Worm (Caenorhabditis elegans) whole organism, early embryonic: ENCODE results near the gene R07E4.1.

Experiments
- B0310.2 ChIP-seq: sonication (generic microtip); optimal IDR thresholded peaks from 2 replicates; lab custom pipeline; 2016; ENCODE audit warnings: mild to moderate bottlenecking, missing genetic modification characterization, missing compliant biosample characterization
- F13C5.2 ChIP-seq: sonication (generic microtip); optimal IDR thresholded peaks from 2 replicates; lab custom pipeline; 2017; ENCODE audit warnings: mild to moderate bottlenecking, missing genetic modification characterization, inconsistent platforms, missing compliant biosample characterization
- aly-1 ChIP-seq: sonication (generic microtip); optimal IDR thresholded peaks from 2 replicates; lab custom pipeline; 2016; ENCODE audit warnings: missing genetic modification characterization, missing compliant biosample characterization
- ama-1 ChIP-seq: fragments of 150-350 bp; optimal IDR thresholded peaks from 2 replicates; lab custom pipeline; 2014
- ceh-13 ChIP-seq: fragments of 200-800 bp; sonication (Bioruptor generic); optimal IDR thresholded peaks from 2 replicates; lab custom pipeline; 2018; ENCODE audit warnings: mild to moderate bottlenecking, missing genetic modification characterization, missing compliant biosample characterization
- ceh-36 ChIP-seq: sonication (generic microtip); optimal IDR thresholded peaks from 2 replicates; lab custom pipeline; 2016; ENCODE audit warnings: missing genetic modification characterization, inconsistent platforms, missing compliant biosample characterization
- ets-7 ChIP-seq: sonication (generic microtip); optimal IDR thresholded peaks from 2 replicates; lab custom pipeline; 2016; ENCODE audit warnings: missing genotype, missing genetic modification characterization, missing compliant biosample characterization
- flt-1 ChIP-seq: fragments of 200-800 bp; sonication (Bioruptor generic); IDR thresholded peaks from 2 replicates; pipeline ENCODE4 v1.3.6; 2022; ENCODE audit warnings: missing genetic modification characterization, missing compliant biosample characterization
- hmbx-1 ChIP-seq: sonication (generic microtip); optimal IDR thresholded peaks from 2 replicates; lab custom pipeline; 2016; ENCODE audit warnings: mild to moderate bottlenecking, missing genetic modification characterization, missing compliant biosample characterization
- hmg-4 ChIP-seq: fragments of 200-800 bp; sonication (Bioruptor generic); optimal IDR thresholded peaks from 2 replicates; lab custom pipeline; 2018; ENCODE audit warnings: mild to moderate bottlenecking, missing genetic modification characterization, missing compliant biosample characterization
- hnd-1 ChIP-seq: sonication (generic microtip); optimal IDR thresholded peaks from 2 replicates; lab custom pipeline; 2016; ENCODE audit warnings: missing genetic modification characterization, missing compliant biosample characterization
- pes-1 ChIP-seq: fragments of 200-800 bp; sonication (Bioruptor generic); IDR thresholded peaks from 2 replicates; pipeline ENCODE4 v1.3.6; 2022; ENCODE audit warnings: missing genetic modification reagents, missing genetic modification characterization, missing compliant biosample characterization
- scrt-1 ChIP-seq: fragments of 200-800 bp; sonication (Bioruptor generic); IDR thresholded peaks from 2 replicates; pipeline ENCODE4 v1.3.6; 2022; ENCODE audit warnings: missing genetic modification characterization, missing compliant biosample characterization
- sea-1 ChIP-seq: fragments of 200-800 bp; sonication (Bioruptor generic); conservative IDR thresholded peaks from 2 replicates; pipeline ENCODE4 v1.3.6; 2022; ENCODE audit warnings: missing genetic modification characterization, missing compliant biosample characterization
- tbx-11 ChIP-seq: fragments of 200-800 bp; sonication (Bioruptor generic); IDR thresholded peaks from 2 replicates; pipeline ENCODE4 v1.3.6; 2022; ENCODE audit warnings: missing genetic modification characterization, missing compliant biosample characterization
- tbx-37 ChIP-seq: fragments of 200-800 bp; sonication (Bioruptor generic); conservative IDR thresholded peaks from 2 replicates; pipeline ENCODE4 v1.3.6; 2022; ENCODE audit warnings: missing genetic modification reagents, missing genetic modification characterization, missing compliant biosample characterization
- tra-4 ChIP-seq: sonication (generic microtip); optimal IDR thresholded peaks from 2 replicates; lab custom pipeline; 2017; ENCODE audit warnings: missing genetic modification characterization, missing compliant biosample characterization

The R07E4.1 gene

DNA sequence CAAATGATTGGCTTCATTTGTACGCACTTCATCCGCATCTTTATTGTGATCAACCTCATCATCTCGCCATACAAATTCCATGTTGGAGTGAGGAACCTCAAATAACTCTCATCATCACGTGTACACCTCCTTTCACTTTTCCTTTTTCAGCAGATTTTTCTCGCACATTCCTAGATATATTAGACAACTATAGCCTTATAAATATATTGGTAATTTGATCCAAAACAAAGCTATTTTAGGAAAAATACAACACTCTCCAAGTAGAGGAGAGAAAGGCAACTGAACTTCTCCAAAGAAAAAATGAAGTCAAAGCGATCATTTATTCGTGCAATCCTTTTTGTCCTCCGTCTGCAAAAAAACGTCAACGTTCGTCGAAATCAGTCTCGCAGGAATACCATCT, at the start of gene R07E4.1:
Gene R07E4.1, plus strand, starts transcription at position 301 of the 400 bp plus-strand sequence.
- TF ChIP-seq tra-4 (tag; lab: Kevin White, UChicago) (no peak), aly-1 (no peak), hnd-1 (tag; lab: Kevin White, UChicago) (no peak), flt-1 (no peak), ceh-13 (GFP tag; lab: Kevin White, UChicago) (no peak), hmg-4 (no peak), scrt-1 (GFP tag; lab: Robert Waterston, UW) (no peak), ama-1 (lab: Kevin White, UChicago) (no peak)

DNA sequence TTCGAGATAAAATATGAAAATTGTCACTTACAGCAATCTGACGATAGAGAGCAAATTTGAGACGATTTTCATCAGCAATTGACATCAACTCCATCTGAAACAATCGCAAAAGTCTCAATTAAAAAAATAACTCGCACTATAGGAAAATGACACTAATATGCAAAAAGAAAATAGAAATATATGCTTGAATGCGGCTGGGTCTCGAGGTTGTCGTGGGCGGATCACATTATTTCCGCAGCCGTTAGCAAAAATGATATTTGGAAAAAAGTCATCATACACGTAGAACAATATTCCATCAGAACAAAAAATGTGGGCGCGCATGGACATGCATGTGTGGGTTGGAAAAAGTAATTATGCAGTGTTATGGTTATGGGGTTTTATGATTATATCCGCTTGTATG, 41.6 kb upstream of the R07E4.1 start, which contains the start of gene Y23B4A.1:
Gene Y23B4A.1, minus strand, starts transcription at position 101 of the 400 bp plus-strand sequence.
- TF ChIP-seq pes-1 (GFP tag; lab: Robert Waterston, UW), result no peak
- TF ChIP-seq F13C5.2 (tag; lab: Kevin White, UChicago), result no peak
- no peak for TF ChIP-seq aly-1
- TF ChIP-seq B0310.2, result no peak
- no peak for TF ChIP-seq ceh-13 (GFP tag; lab: Kevin White, UChicago)
- TF ChIP-seq ceh-36 (tag; lab: Kevin White, UChicago), result no peak
- TF ChIP-seq flt-1, result no peak
- no peak for TF ChIP-seq scrt-1 (GFP tag; lab: Robert Waterston, UW)

DNA sequence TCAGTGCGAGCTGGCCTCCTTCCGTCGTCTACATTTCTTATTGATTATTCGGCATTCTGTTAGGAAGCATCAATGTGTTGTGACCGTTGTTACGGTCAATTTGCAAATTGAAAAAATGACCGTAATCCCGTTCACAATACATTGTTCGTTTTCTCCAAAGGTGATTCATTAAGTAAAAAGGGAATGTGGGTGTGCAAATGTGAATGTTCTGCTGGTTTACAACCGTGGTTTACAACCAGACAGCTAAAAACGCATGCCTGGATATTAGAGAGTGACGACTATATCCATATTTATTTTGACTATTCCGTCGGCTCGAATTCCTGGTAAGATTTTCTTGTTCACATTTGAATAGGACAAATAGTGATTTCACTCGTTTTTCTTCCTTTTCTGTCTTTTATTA, 39.8 kb upstream of the R07E4.1 start, which contains the start of gene capa-1:
Gene capa-1, plus strand, starts transcription at position 301 of the 400 bp plus-strand sequence.
- TF ChIP-seq tra-4 (tag; lab: Kevin White, UChicago), result no peak
- no peak for TF ChIP-seq hnd-1 (tag; lab: Kevin White, UChicago)
- no peak for TF ChIP-seq sea-1 (GFP tag; lab: Robert Waterston, UW)
- TF ChIP-seq tbx-11, result no peak
- TF ChIP-seq ceh-36 (tag; lab: Kevin White, UChicago), result no peak
- no peak for TF ChIP-seq scrt-1 (GFP tag; lab: Robert Waterston, UW)
- no peak for TF ChIP-seq aly-1
- no peak for TF ChIP-seq ama-1 (lab: Kevin White, UChicago)
- TF ChIP-seq B0310.2, result no peak
- no peak for TF ChIP-seq pes-1 (GFP tag; lab: Robert Waterston, UW)
- no peak for TF ChIP-seq ceh-13 (GFP tag; lab: Kevin White, UChicago)
- no peak for TF ChIP-seq flt-1
- no peak for TF ChIP-seq ets-7 (tag; lab: Kevin White, UChicago)
- no peak for TF ChIP-seq F13C5.2 (tag; lab: Kevin White, UChicago)
- TF ChIP-seq hmg-4, result no peak
- no peak for TF ChIP-seq hmbx-1
- no peak for TF ChIP-seq tbx-37 (GFP tag; lab: Robert Waterston, UW)

DNA sequence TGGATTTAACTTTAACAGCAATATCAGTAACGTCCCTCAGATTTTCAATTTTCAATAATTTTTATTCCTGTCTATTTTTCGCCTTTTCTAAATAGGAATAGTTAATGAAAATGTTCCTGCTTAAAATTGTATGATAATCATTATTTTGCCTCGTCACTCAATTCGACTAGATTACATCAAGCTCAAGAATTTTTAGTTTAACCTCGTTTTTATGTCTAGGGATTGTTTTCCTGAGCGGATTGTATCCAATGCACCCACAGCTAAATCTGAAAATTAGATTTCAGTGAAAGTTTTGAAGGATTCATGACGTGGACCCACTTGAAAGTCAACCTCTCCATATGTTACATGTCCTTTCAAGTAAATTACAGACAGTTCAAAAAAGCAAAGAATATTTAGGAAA, 35.2 kb upstream of the R07E4.1 start:
- TF ChIP-seq flt-1 (no peak), tbx-37 (GFP tag; lab: Robert Waterston, UW) (no peak), pes-1 (GFP tag; lab: Robert Waterston, UW) (no peak), aly-1 (no peak), ama-1 (lab: Kevin White, UChicago) (no peak), tbx-11 (no peak), scrt-1 (GFP tag; lab: Robert Waterston, UW) (no peak), ceh-36 (tag; lab: Kevin White, UChicago) (no peak), hmbx-1 (no peak), F13C5.2 (tag; lab: Kevin White, UChicago) (no peak), sea-1 (GFP tag; lab: Robert Waterston, UW) (no peak), ets-7 (tag; lab: Kevin White, UChicago) (no peak), hmg-4 (no peak), ceh-13 (GFP tag; lab: Kevin White, UChicago) (no peak), B0310.2 (no peak), hnd-1 (tag; lab: Kevin White, UChicago) (no peak), tra-4 (tag; lab: Kevin White, UChicago) (no peak)

DNA sequence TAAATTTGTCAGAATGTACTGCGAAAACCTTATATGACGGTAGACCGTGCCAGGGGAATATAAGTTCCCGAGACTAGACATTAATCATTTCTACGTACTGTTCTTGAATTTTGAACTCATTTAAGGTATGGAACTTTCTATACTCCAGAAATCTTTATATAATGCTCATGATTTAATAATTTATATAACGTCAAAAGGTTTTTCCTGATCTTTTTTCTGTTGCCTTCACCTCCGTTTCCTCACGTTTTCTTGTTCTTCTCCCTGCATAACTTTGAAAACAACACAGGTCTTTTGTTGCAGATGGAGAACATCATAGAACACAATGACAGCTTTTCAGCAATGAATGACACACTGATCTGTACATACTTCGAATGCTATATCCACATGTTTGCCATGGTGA, 28.1 kb upstream of the R07E4.1 start, which contains the start of gene egl-6:
Gene egl-6, plus strand, starts transcription at position 301 of the 400 bp plus-strand sequence.
- TF ChIP-seq hmg-4 (no peak), tbx-11 (no peak), aly-1 (no peak), tra-4 (tag; lab: Kevin White, UChicago) (no peak), ama-1 (lab: Kevin White, UChicago) (no peak), ceh-13 (GFP tag; lab: Kevin White, UChicago) (no peak), flt-1 (no peak)

DNA sequence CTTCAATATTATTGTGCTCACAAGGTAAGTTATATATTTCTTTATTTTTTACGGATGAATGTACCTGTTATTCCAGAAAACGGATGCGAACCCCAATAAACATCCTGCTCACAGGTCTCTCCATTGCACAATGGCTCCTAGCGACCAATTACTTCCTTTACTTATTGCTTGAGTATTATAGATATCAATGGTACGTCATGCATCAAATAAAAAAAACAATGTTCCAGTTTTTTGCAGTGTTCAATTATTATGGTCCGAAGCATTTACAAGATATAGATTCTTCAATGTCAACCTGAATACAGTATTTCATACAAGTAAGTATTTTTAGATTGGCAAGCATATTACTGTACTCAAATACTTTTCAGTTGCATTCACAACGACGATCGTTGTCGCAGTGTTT, 26.0 kb upstream of the R07E4.1 start:
- TF ChIP-seq aly-1 (no peak), ceh-13 (GFP tag; lab: Kevin White, UChicago) (no peak), hnd-1 (tag; lab: Kevin White, UChicago) (no peak), hmbx-1 (no peak), tbx-37 (GFP tag; lab: Robert Waterston, UW) (no peak), flt-1 (no peak), tbx-11 (no peak), hmg-4 (no peak), pes-1 (GFP tag; lab: Robert Waterston, UW) (no peak), B0310.2 (no peak), sea-1 (GFP tag; lab: Robert Waterston, UW) (no peak), ets-7 (tag; lab: Kevin White, UChicago) (no peak), F13C5.2 (tag; lab: Kevin White, UChicago) (no peak), scrt-1 (GFP tag; lab: Robert Waterston, UW) (no peak), ama-1 (lab: Kevin White, UChicago) (no peak), ceh-36 (tag; lab: Kevin White, UChicago) (no peak)

DNA sequence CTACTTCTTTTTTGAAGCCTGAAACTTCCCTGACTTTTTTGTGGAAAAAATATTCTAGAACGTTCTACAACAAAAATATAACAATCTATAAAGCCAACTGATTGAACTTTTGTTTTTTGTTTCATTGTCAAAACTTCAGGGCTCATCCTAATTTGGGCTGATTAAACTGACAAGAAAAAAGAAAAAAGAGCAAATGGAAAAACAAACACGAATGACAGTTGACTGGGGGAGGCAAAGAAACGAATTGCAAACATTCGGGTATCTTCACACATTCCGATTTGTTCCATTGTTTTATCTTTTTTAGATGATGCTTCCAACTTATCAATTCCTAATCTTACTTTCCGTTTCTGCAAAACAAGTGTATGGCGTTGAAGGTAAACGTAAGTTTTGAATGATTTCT, 23.4 kb upstream of the R07E4.1 start, which contains the start of gene C46F4.3:
Gene C46F4.3, plus strand, starts transcription at position 301 of the 400 bp plus-strand sequence.
- TF ChIP-seq tra-4 (tag; lab: Kevin White, UChicago) (no peak), ets-7 (tag; lab: Kevin White, UChicago) (no peak), scrt-1 (GFP tag; lab: Robert Waterston, UW) (no peak), pes-1 (GFP tag; lab: Robert Waterston, UW) (no peak), hnd-1 (tag; lab: Kevin White, UChicago) (no peak), tbx-37 (GFP tag; lab: Robert Waterston, UW) (no peak), aly-1 (no peak), sea-1 (GFP tag; lab: Robert Waterston, UW) (no peak), B0310.2 (no peak), hmbx-1 (no peak), F13C5.2 (tag; lab: Kevin White, UChicago) (no peak)
